Worm (Caenorhabditis elegans): Measurements from ENCODE around the gene B0303.16.

DNA sequence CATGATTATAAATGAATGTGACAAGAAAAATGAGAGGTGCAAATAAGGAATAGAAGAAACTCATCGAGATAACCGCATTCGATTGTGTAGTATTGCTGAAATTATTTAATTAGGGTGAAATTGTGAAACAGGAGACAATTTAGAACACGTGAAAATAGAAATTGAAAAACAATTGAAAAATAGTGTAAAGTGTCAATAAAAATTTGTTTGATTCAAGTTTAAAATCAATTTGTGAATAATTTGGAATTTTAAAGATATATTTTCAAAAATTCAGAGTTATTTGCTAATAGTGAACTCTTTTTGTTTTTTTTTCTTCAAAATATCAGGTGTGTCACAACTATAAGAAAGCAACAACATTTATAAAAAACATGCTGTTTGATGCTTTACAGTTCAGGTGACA lies 26.4 kb downstream of the B0303.16 start, which contains the start of gene ZK370.4:
- no peak for TF ChIP-seq him-1 (tag; optimal IDR thresholded peaks at IDR 0.05)
- TF ChIP-seq W03F9.2 (tag; optimal IDR thresholded peaks at IDR 0.05) = no peak
